Worm (Caenorhabditis elegans) whole organism, mixed stage, embryonic: ENCODE measurements around the gene F46B6.6.

Experiments used
- M03D4.4 ChIP-seq: sonication (generic microtip); optimal IDR thresholded peaks from 2 replicates; lab custom pipeline; 2017; ENCODE audit warnings: mild to moderate bottlenecking, missing genetic modification characterization, missing compliant biosample characterization
- blmp-1 ChIP-seq: fragments of 150-350 bp; optimal IDR thresholded peaks from 2 replicates; lab custom pipeline; 2014; ENCODE audit warnings: missing biosample characterization, missing genetic modification characterization
- ceh-39 ChIP-seq: fragments of 150-350 bp; optimal IDR thresholded peaks from 2 replicates; lab custom pipeline; 2014; ENCODE audit warnings: missing biosample characterization, missing genetic modification characterization
- ceh-43 ChIP-seq: fragments of 200-800 bp; sonication (Bioruptor generic); optimal IDR thresholded peaks from 2 replicates; lab custom pipeline; 2018; ENCODE audit warnings: mild to moderate bottlenecking, missing genetic modification characterization, moderate library complexity, missing compliant biosample characterization
- ceh-83 ChIP-seq: fragments of 200-800 bp; sonication (Bioruptor generic); optimal IDR thresholded peaks from 2 replicates; lab custom pipeline; 2018; ENCODE audit warnings: mild to moderate bottlenecking, missing genetic modification characterization, missing compliant biosample characterization
- cnd-1 ChIP-seq: fragments of 200-800 bp; sonication (Bioruptor generic); optimal IDR thresholded peaks from 2 replicates; lab custom pipeline; 2018; ENCODE audit warnings: mild to moderate bottlenecking, missing genetic modification characterization, missing compliant biosample characterization
- drap-1 ChIP-seq: fragments of 200-800 bp; sonication (Bioruptor generic); optimal IDR thresholded peaks from 3 replicates; lab custom pipeline; 2018; ENCODE audit warnings: mild to moderate bottlenecking, missing genetic modification characterization, missing compliant biosample characterization
- elt-1 ChIP-seq: sonication (generic microtip); optimal IDR thresholded peaks from 2 replicates; lab custom pipeline; 2017; ENCODE audit warnings: missing genetic modification characterization, mild to moderate bottlenecking, missing compliant biosample characterization, antibody characterized with exemption, moderate library complexity, borderline replicate concordance; ENCODE audit not compliant: insufficient read depth
- elt-3 ChIP-seq: fragments of 150-350 bp; optimal IDR thresholded peaks from 2 replicates; lab custom pipeline; 2014; ENCODE audit warnings: missing biosample characterization, missing genetic modification characterization
- ham-2 ChIP-seq: fragments of 200-800 bp; sonication (Bioruptor generic); optimal IDR thresholded peaks from 2 replicates; lab custom pipeline; 2018; ENCODE audit warnings: mild to moderate bottlenecking, missing genetic modification characterization, missing compliant biosample characterization
- hlh-1 ChIP-seq: fragments of 150-350 bp; optimal IDR thresholded peaks from 2 replicates; lab custom pipeline; 2014; ENCODE audit warnings: missing biosample characterization, missing genetic modification reagents, missing genetic modification characterization
- lin-13 ChIP-seq: fragments of 150-350 bp; optimal IDR thresholded peaks from 2 replicates; lab custom pipeline; 2014; ENCODE audit warnings: missing biosample characterization, missing genetic modification characterization
- lin-32 ChIP-seq: fragments of 200-800 bp; sonication (Bioruptor generic); optimal IDR thresholded peaks from 2 replicates; lab custom pipeline; 2018; ENCODE audit warnings: mild to moderate bottlenecking, missing genetic modification characterization, missing compliant biosample characterization
- lsy-2 ChIP-seq: fragments of 150-350 bp; optimal IDR thresholded peaks from 2 replicates; lab custom pipeline; 2014; ENCODE audit warnings: missing biosample characterization, missing genetic modification characterization
- mab-5 ChIP-seq: fragments of 150-350 bp; optimal IDR thresholded peaks from 2 replicates; lab custom pipeline; 2014; ENCODE audit warnings: missing biosample characterization, missing genetic modification characterization
- mls-2 ChIP-seq: sonication (generic microtip); optimal IDR thresholded peaks from 2 replicates; lab custom pipeline; 2016; ENCODE audit warnings: mild to moderate bottlenecking, missing genetic modification characterization, moderate library complexity, missing compliant biosample characterization
- nhr-2 ChIP-seq: fragments of 150-350 bp; optimal IDR thresholded peaks from 2 replicates; lab custom pipeline; 2014; ENCODE audit warnings: missing biosample characterization, missing genetic modification characterization
- nhr-237 ChIP-seq: fragments of 150-350 bp; optimal IDR thresholded peaks from 2 replicates; lab custom pipeline; 2014; ENCODE audit warnings: missing biosample characterization, missing genetic modification characterization
- nhr-28 ChIP-seq: fragments of 150-350 bp; optimal IDR thresholded peaks from 2 replicates; lab custom pipeline; 2014; ENCODE audit warnings: missing biosample characterization, missing genetic modification characterization
- nhr-76 ChIP-seq: sonication (generic microtip); optimal IDR thresholded peaks from 2 replicates; lab custom pipeline; 2017; ENCODE audit warnings: missing biosample characterization, missing genetic modification characterization
- pha-4 ChIP-seq: fragments of 150-350 bp; optimal IDR thresholded peaks from 2 replicates; lab custom pipeline; 2018; ENCODE audit warnings: missing biosample characterization, missing genetic modification reagents, missing genetic modification characterization
- sem-2 ChIP-seq: fragments of 200-800 bp; sonication (Bioruptor generic); optimal IDR thresholded peaks from 2 replicates; lab custom pipeline; 2018; ENCODE audit warnings: mild to moderate bottlenecking, missing genetic modification characterization, missing compliant biosample characterization
- snpc-4 ChIP-seq: fragments of 150-350 bp; optimal IDR thresholded peaks from 2 replicates; lab custom pipeline; 2014; ENCODE audit warnings: missing biosample characterization, missing genetic modification characterization
- sptf-1 ChIP-seq: sonication (generic microtip); optimal IDR thresholded peaks from 2 replicates; lab custom pipeline; 2017; ENCODE audit warnings: mild to moderate bottlenecking, missing genetic modification characterization, moderate library complexity, missing compliant biosample characterization
- tbx-8 ChIP-seq: fragments of 200-800 bp; sonication (Bioruptor generic); optimal IDR thresholded peaks from 2 replicates; lab custom pipeline; 2018; ENCODE audit warnings: mild to moderate bottlenecking, missing genetic modification characterization, moderate library complexity, missing compliant biosample characterization
- unc-120 ChIP-seq: sonication (generic microtip); optimal IDR thresholded peaks from 2 replicates; lab custom pipeline; 2017; ENCODE audit warnings: missing genetic modification characterization, missing compliant biosample characterization; ENCODE audit not compliant: poor library complexity, severe bottlenecking
- unc-62 ChIP-seq: fragments of 150-350 bp; optimal IDR thresholded peaks from 2 replicates; lab custom pipeline; 2014; ENCODE audit warnings: missing biosample characterization, missing genetic modification reagents, missing genetic modification characterization
- zip-8 ChIP-seq: fragments of 150-350 bp; optimal IDR thresholded peaks from 2 replicates; lab custom pipeline; 2014; ENCODE audit warnings: missing biosample characterization, missing genetic modification characterization
- ztf-11 ChIP-seq: fragments of 150-350 bp; optimal IDR thresholded peaks from 2 replicates; lab custom pipeline; 2014; ENCODE audit warnings: missing biosample characterization, missing genetic modification characterization

F46B6.6 gene

ce11 chrV:9754459-9754858 is 32.2 kb downstream of the F46B6.6 start, which contains the start of gene F58E6.5:
F58E6.5 (minus strand) TSS chrV:9754559.
- no peak for TF ChIP-seq blmp-1 (tag; lab: Kevin White, UChicago)
- no peak for TF ChIP-seq lin-32 (GFP tag; lab: Kevin White, UChicago)
- TF ChIP-seq unc-120 (tag; lab: Kevin White, UChicago) = no peak
- no peak for TF ChIP-seq hlh-1 (tag; lab: Kevin White, UChicago)
- TF ChIP-seq cnd-1 = no peak
- no peak for TF ChIP-seq mls-2 (tag; lab: Kevin White, UChicago)
- no peak for TF ChIP-seq zip-8 (tag; lab: Kevin White, UChicago)
- no peak for TF ChIP-seq lsy-2 (tag; lab: Kevin White, UChicago)
- no peak for TF ChIP-seq pha-4
- TF ChIP-seq sem-2 (GFP tag; lab: Kevin White, UChicago) = no peak
- no peak for TF ChIP-seq ceh-39 (tag; lab: Kevin White, UChicago)
- TF ChIP-seq tbx-8 (GFP tag; lab: Kevin White, UChicago) = no peak
- TF ChIP-seq mab-5 = no peak
- TF ChIP-seq nhr-237 (tag; lab: Kevin White, UChicago) = no peak
- TF ChIP-seq lin-13 (tag; lab: Kevin White, UChicago) = no peak
- TF ChIP-seq elt-1 (tag; lab: Kevin White, UChicago) = no peak
- TF ChIP-seq M03D4.4 (tag; lab: Kevin White, UChicago) = no peak

- TF ChIP-seq cnd-1 (no peak), unc-62 (GFP tag; lab: Kevin White, UChicago) (no peak), elt-1 (tag; lab: Kevin White, UChicago) (no peak), sem-2 (GFP tag; lab: Kevin White, UChicago) (no peak), elt-3 (tag; lab: Kevin White, UChicago) (no peak), mls-2 (tag; lab: Kevin White, UChicago) (no peak), nhr-76 (tag; lab: Kevin White, UChicago) (no peak), ceh-43 (GFP tag; lab: Kevin White, UChicago) (no peak), zip-8 (tag; lab: Kevin White, UChicago) (no peak), lin-13 (tag; lab: Kevin White, UChicago) (no peak), nhr-237 (tag; lab: Kevin White, UChicago) (no peak), lsy-2 (tag; lab: Kevin White, UChicago) (no peak), sptf-1 (tag; lab: Kevin White, UChicago) (no peak), blmp-1 (tag; lab: Kevin White, UChicago) (no peak), lin-32 (GFP tag; lab: Kevin White, UChicago) (no peak), ceh-83 (GFP tag; lab: Kevin White, UChicago) (no peak), snpc-4 (no peak), tbx-8 (GFP tag; lab: Kevin White, UChicago) (no peak), ztf-11 (tag; lab: Kevin White, UChicago) (no peak)
Observed at ce11 chrV:9753554-9753953, 33.1 kb downstream of the F46B6.6 start.

ce11 chrV:9752918-9753317 is 33.8 kb downstream of the F46B6.6 start, which contains the start of gene F58E6.6:
F58E6.6 (minus strand) TSS chrV:9753018.
- TF ChIP-seq tbx-8 (GFP tag; lab: Kevin White, UChicago) (no peak), ceh-43 (GFP tag; lab: Kevin White, UChicago) (no peak), nhr-76 (tag; lab: Kevin White, UChicago) (no peak), nhr-2 (tag; lab: Kevin White, UChicago) (no peak), lin-32 (GFP tag; lab: Kevin White, UChicago) (no peak), nhr-28 (tag; lab: Kevin White, UChicago) (no peak), ham-2 (GFP tag; lab: Kevin White, UChicago) (no peak), lin-13 (tag; lab: Kevin White, UChicago) (no peak), mls-2 (tag; lab: Kevin White, UChicago) (no peak), M03D4.4 (tag; lab: Kevin White, UChicago) (no peak), sem-2 (GFP tag; lab: Kevin White, UChicago) (no peak), unc-62 (GFP tag; lab: Kevin White, UChicago) (no peak), pha-4 (no peak)

- no peak for TF ChIP-seq nhr-76 (tag; lab: Kevin White, UChicago)
- no peak for TF ChIP-seq drap-1 (GFP tag; lab: Kevin White, UChicago)
- no peak for TF ChIP-seq zip-8 (tag; lab: Kevin White, UChicago)
- no peak for TF ChIP-seq snpc-4
- no peak for TF ChIP-seq blmp-1 (tag; lab: Kevin White, UChicago)
- TF ChIP-seq nhr-237 (tag; lab: Kevin White, UChicago) = no peak
Observed at ce11 chrV:9750308-9750707, 36.4 kb downstream of the F46B6.6 start, which contains the start of gene F58E6.4. F58E6.4 (minus strand) TSS chrV:9750408.
